Worm (Caenorhabditis elegans): ENCODE results near the gene erh-2.

The erh-2 gene

ce11 chrIII:4593098-4593697, at the start of gene erh-2:
Gene erh-2, plus strand, starts transcription at chrIII:4593231.
- TF ChIP-seq elt-3 (tag; optimal IDR thresholded peaks at IDR 0.05) = no peak
- TF ChIP-seq skn-1 (tag; optimal IDR thresholded peaks at IDR 0.05) = no peak
- TF ChIP-seq nhr-85 (tag) = peak; percentile 62
- TF ChIP-seq unc-30 (tag; optimal IDR thresholded peaks at IDR 0.05) = no peak

DNA sequence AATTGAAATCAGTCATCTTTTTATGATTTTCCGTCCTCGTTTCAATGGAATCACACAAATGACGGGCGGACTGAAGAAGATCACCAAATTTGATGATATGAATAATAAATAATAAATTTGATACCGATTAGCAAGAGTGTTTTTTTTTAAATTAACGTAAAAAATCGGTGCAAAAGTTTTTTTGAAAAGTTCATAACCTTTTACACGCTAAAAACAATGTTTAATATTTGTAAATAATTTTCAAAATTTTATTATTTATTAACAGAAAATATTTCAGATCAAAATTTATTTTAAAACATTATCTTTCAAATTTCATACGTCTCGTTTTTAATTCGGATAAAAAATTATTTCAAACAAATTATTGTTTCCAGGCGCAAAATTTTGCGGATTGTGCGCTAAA, 48.1 kb upstream of the erh-2 start, which contains the start of gene M88.3:
M88.3 (minus strand) TSS at position 101 of the 400 bp plus-strand sequence.
- TF ChIP-seq nhr-19 (GFP tag; conservative IDR thresholded peaks at IDR 0.05) = no peak
- no peak for TF ChIP-seq nhr-12 (tag; optimal IDR thresholded peaks at IDR 0.05)
- TF ChIP-seq F16B12.6 (tag; optimal IDR thresholded peaks at IDR 0.05) = no peak
- no peak for TF ChIP-seq nhr-85 (tag)
- no peak for TF ChIP-seq sup-37 (GFP tag; optimal IDR thresholded peaks at IDR 0.05)
- no peak for TF ChIP-seq mef-2 (tag; optimal IDR thresholded peaks at IDR 0.05)
- no peak for TF ChIP-seq nhr-71 (tag; optimal IDR thresholded peaks at IDR 0.05)
- TF ChIP-seq ceh-88 (GFP tag; IDR thresholded peaks at IDR 0.05) = no peak
- TF ChIP-seq xbp-1 (tag; optimal IDR thresholded peaks at IDR 0.05) = no peak
- TF ChIP-seq fkh-10 (GFP tag; optimal IDR thresholded peaks at IDR 0.05) = no peak
- no peak for TF ChIP-seq rnt-1 (tag; optimal IDR thresholded peaks at IDR 0.05)
- no peak for TF ChIP-seq ztf-11 (tag; optimal IDR thresholded peaks at IDR 0.05)
- no peak for TF ChIP-seq ztf-4 (tag; optimal IDR thresholded peaks at IDR 0.05)
- no peak for TF ChIP-seq pax-3 (tag; optimal IDR thresholded peaks at IDR 0.05)
- TF ChIP-seq sptf-1 (tag; optimal IDR thresholded peaks at IDR 0.05) = no peak
- TF ChIP-seq ceh-63 (GFP tag; optimal IDR thresholded peaks at IDR 0.05) = no peak
- TF ChIP-seq mdl-1 (tag; optimal IDR thresholded peaks at IDR 0.05) = no peak
- no peak for TF ChIP-seq aha-1 (tag; optimal IDR thresholded peaks at IDR 0.05)
- TF ChIP-seq zag-1 (tag; optimal IDR thresholded peaks at IDR 0.05) = no peak
- no peak for TF ChIP-seq zip-4 (GFP tag; optimal IDR thresholded peaks at IDR 0.05)

ce11 chrIII:4548739-4549138, 44.3 kb upstream of the erh-2 start, which contains the start of gene M88.4:
Gene M88.4, plus strand, starts transcription at chrIII:4549039.
- no peak for TF ChIP-seq lin-39 (tag; optimal IDR thresholded peaks at IDR 0.05)
- TF ChIP-seq skn-1 (tag; optimal IDR thresholded peaks at IDR 0.05) = no peak
- TF ChIP-seq unc-130 (tag; optimal IDR thresholded peaks at IDR 0.05) = no peak
- no peak for TF ChIP-seq aha-1 (tag; optimal IDR thresholded peaks at IDR 0.05)
- no peak for TF ChIP-seq sox-4 (tag; optimal IDR thresholded peaks at IDR 0.05)
- TF ChIP-seq zag-1 (tag; optimal IDR thresholded peaks at IDR 0.05) = no peak
- no peak for TF ChIP-seq nhr-71 (tag; optimal IDR thresholded peaks at IDR 0.05)
- no peak for TF ChIP-seq hlh-17 (GFP tag; optimal IDR thresholded peaks at IDR 0.05; ENCODE audit: borderline replicate concordance)
- TF ChIP-seq lin-13 (GFP tag; optimal IDR thresholded peaks at IDR 0.05) = no peak
- TF ChIP-seq mdl-1 (tag; optimal IDR thresholded peaks at IDR 0.05) = no peak
- TF ChIP-seq unc-98 (GFP tag; IDR thresholded peaks at IDR 0.05) = no peak
- no peak for TF ChIP-seq nhr-237 (tag; optimal IDR thresholded peaks at IDR 0.05)
- no peak for TF ChIP-seq nhr-47 (tag; optimal IDR thresholded peaks at IDR 0.05)
- TF ChIP-seq dsc-1 (tag; optimal IDR thresholded peaks at IDR 0.05) = no peak
- TF ChIP-seq jun-1 (tag; optimal IDR thresholded peaks at IDR 0.05) = no peak
- no peak for TF ChIP-seq snpc-4 (tag; optimal IDR thresholded peaks at IDR 0.05)
- no peak for TF ChIP-seq mef-2 (tag; optimal IDR thresholded peaks at IDR 0.05)
- no peak for TF ChIP-seq snu-23 (GFP tag; optimal IDR thresholded peaks at IDR 0.05)
- no peak for TF ChIP-seq elt-3 (tag; optimal IDR thresholded peaks at IDR 0.05)
- TF ChIP-seq nhr-77 (tag; optimal IDR thresholded peaks at IDR 0.05) = no peak

DNA sequence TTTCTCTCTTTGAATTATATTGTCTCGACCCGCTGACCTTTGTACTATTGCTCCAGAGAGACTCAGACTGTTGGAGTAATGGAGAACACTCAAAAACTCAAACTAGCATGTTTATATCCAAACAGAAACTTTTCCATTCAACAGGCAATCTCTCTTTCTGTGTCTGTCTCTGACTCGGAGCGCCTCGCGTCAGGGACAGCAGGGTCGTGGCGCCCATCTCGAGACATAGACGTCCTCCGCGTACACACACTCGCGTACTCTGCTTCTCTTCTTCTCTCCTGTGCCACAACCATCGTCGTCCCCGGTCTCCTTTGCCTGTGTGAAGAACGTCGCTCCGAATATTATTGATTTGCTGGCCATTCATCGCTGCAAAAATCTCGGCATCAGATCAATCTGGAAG, 41.1 kb upstream of the erh-2 start:
- TF ChIP-seq ets-5 (GFP tag; IDR thresholded peaks at IDR 0.05) (no peak), mep-1 (tag; optimal IDR thresholded peaks at IDR 0.05) (peak; percentile 61), Y116A8C.19 (tag; optimal IDR thresholded peaks at IDR 0.05; ENCODE audit: borderline replicate concordance) (no peak), nhr-47 (tag; optimal IDR thresholded peaks at IDR 0.05) (peak; percentile 44), ama-1 (optimal IDR thresholded peaks at IDR 0.05) (no peak), rnt-1 (tag; optimal IDR thresholded peaks at IDR 0.05) (peak; percentile 57), nhr-71 (tag; optimal IDR thresholded peaks at IDR 0.05) (peak; percentile 73), tbx-2 (tag; optimal IDR thresholded peaks at IDR 0.05) (peak; percentile 60), unc-62 (GFP tag; optimal IDR thresholded peaks at IDR 0.05) (no peak), alr-1 (tag; optimal IDR thresholded peaks at IDR 0.05; ENCODE audit: borderline replicate concordance) (no peak), lsy-2 (tag; optimal IDR thresholded peaks at IDR 0.05) (peak; percentile 48 to 77), efl-3 (GFP tag; optimal IDR thresholded peaks at IDR 0.05) (no peak), nhr-12 (tag; optimal IDR thresholded peaks at IDR 0.05) (no peak), aly-2 (tag; optimal IDR thresholded peaks at IDR 0.05) (no peak), sox-4 (tag; optimal IDR thresholded peaks at IDR 0.05) (no peak), pag-3 (tag; optimal IDR thresholded peaks at IDR 0.05; ENCODE audit: borderline replicate concordance, insufficient read depth) (no peak), sptf-1 (tag; optimal IDR thresholded peaks at IDR 0.05) (no peak), hlh-4 (tag; optimal IDR thresholded peaks at IDR 0.05) (no peak), aha-1 (tag; optimal IDR thresholded peaks at IDR 0.05) (no peak)
